Worm (Caenorhabditis elegans): ENCODE results near the gene R09F10.8.

ce11 chrX:8371906-8372305 is 45.7 kb upstream of the R09F10.8 start, which contains the start of gene nep-15:
- TF ChIP-seq ztf-23 (GFP tag; IDR thresholded peaks at IDR 0.05), result no peak
- no peak for TF ChIP-seq cog-1 (tag; optimal IDR thresholded peaks at IDR 0.05)
- no peak for TF ChIP-seq flt-1 (GFP tag; IDR thresholded peaks at IDR 0.05)
- no peak for TF ChIP-seq ztf-29 (GFP tag; IDR thresholded peaks at IDR 0.05)
- TF ChIP-seq T22C8.4 (GFP tag; IDR thresholded peaks at IDR 0.05), result no peak
- TF ChIP-seq klf-2 (GFP tag; conservative IDR thresholded peaks at IDR 0.05), result no peak
- no peak for TF ChIP-seq tab-1 (GFP tag; IDR thresholded peaks at IDR 0.05)
- no peak for TF ChIP-seq ref-1 (GFP tag; conservative IDR thresholded peaks at IDR 0.05)
- TF ChIP-seq med-1 (GFP tag; optimal IDR thresholded peaks at IDR 0.05; ENCODE audit: insufficient read depth), result no peak
